Worm (Caenorhabditis elegans) whole organism, L1 larva: ENCODE measurements around the gene F10C2.4.
A peak's percentile ranks its signal among the peaks of the same experiment; 100 is the strongest.

ENCODE experiments used
- aly-2 ChIP-seq: fragments of 150-350 bp; optimal IDR thresholded peaks from 2 replicates; lab custom pipeline; 2014; ENCODE audit warnings: missing biosample characterization, missing genetic modification characterization
- ama-1 ChIP-seq: fragments of 150-350 bp; optimal IDR thresholded peaks from 2 replicates; lab custom pipeline; 2014
- fkh-10 ChIP-seq: sonication (generic microtip); optimal IDR thresholded peaks from 2 replicates; lab custom pipeline; 2017; ENCODE audit warnings: missing biosample characterization, missing genetic modification reagents, missing genetic modification characterization
- jun-1 ChIP-seq: fragments of 150-350 bp; optimal IDR thresholded peaks from 2 replicates; lab custom pipeline; 2014; ENCODE audit warnings: missing biosample characterization, missing genetic modification reagents, missing genetic modification characterization
- lin-13 ChIP-seq: fragments of 150-350 bp; optimal IDR thresholded peaks from 2 replicates; lab custom pipeline; 2014; ENCODE audit warnings: missing biosample characterization, missing genetic modification reagents, missing genetic modification characterization
- mep-1 ChIP-seq: fragments of 150-350 bp; optimal IDR thresholded peaks from 2 replicates; lab custom pipeline; 2014; ENCODE audit warnings: missing biosample characterization, missing genetic modification characterization
- nhr-28 ChIP-seq: fragments of 150-350 bp; optimal IDR thresholded peaks from 2 replicates; lab custom pipeline; 2014; ENCODE audit warnings: missing biosample characterization, missing genetic modification characterization
- nhr-85 ChIP-seq: sonication (generic microtip); peaks from one replicate; lab custom pipeline; 2016; ENCODE audit warnings: missing genetic modification characterization, inconsistent platforms, missing compliant biosample characterization
- pag-3 ChIP-seq: sonication (generic microtip); optimal IDR thresholded peaks from 2 replicates; lab custom pipeline; 2017; ENCODE audit warnings: missing genetic modification characterization, mild to moderate bottlenecking, missing compliant biosample characterization, antibody characterized with exemption, borderline replicate concordance; ENCODE audit not compliant: insufficient read depth

DNA sequence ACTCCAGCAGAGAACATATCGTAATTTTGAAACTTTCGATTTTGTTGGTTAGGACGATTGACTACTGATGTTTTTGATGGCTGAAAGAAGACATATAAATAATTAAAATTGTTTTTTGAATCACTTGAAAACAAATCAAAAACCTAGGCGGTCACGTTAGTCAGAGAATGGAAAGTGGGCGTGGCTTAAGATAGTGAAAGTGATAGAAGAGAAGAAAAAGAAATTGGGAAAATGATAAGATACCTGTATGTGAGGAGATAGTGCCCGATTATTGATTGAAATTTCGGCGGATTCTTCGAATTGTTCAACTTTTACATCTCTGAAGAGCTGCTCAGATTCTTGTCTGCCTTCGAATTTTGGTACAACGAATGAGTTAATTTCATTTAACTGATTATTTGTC lies 29.7 kb upstream of the F10C2.4 start:
- TF ChIP-seq lin-13 (GFP tag; lab: Kevin White, UChicago) (no peak), mep-1 (tag; lab: Kevin White, UChicago) (no peak), fkh-10 (no peak), aly-2 (tag; lab: Kevin White, UChicago) (no peak), pag-3 (tag; lab: Kevin White, UChicago) (no peak), ama-1 (lab: Kevin White, UChicago) (no peak), nhr-28 (tag; lab: Kevin White, UChicago) (no peak), jun-1 (tag; lab: Kevin White, UChicago) (no peak), nhr-85 (tag; lab: Kevin White, UChicago) (peak; percentile 53)
